Fruit fly (Drosophila melanogaster) whole organism, prepupa: ENCODE results near the gene CG45064.
A peak's percentile ranks its signal among the peaks of the same experiment; 100 is the strongest.

Source experiments
- CG10631 ChIP-seq: fragments of 200-800 bp; sonication (Bioruptor generic); optimal IDR thresholded peaks from 2 replicates; lab custom pipeline; 2016; ENCODE audit warnings: missing biosample characterization, missing genetic modification characterization
- CG11294 ChIP-seq: fragments of 200-800 bp; sonication (Bioruptor generic); IDR thresholded peaks from 2 replicates; pipeline ENCODE4 v1.3.6; 2022; ENCODE audit warnings: missing biosample characterization, missing genetic modification characterization
- CG15336 ChIP-seq: fragments of 200-800 bp; sonication (Bioruptor generic); IDR thresholded peaks from 2 replicates; pipeline ENCODE4 v1.3.6; 2022; ENCODE audit warnings: missing biosample characterization, missing genetic modification characterization
- CG1621 ChIP-seq: fragments of 200-800 bp; sonication (Bioruptor generic); optimal IDR thresholded peaks from 3 replicates; lab custom pipeline; 2018; ENCODE audit warnings: missing biosample characterization, mild to moderate bottlenecking, missing genetic modification characterization
- CG16779 ChIP-seq: fragments of 200-800 bp; sonication (Bioruptor generic); optimal IDR thresholded peaks from 3 replicates; lab custom pipeline; 2017; ENCODE audit warnings: missing biosample characterization, mild to moderate bottlenecking, missing genetic modification characterization
- CG32006 ChIP-seq: fragments of 200-800 bp; sonication (Bioruptor generic); optimal IDR thresholded peaks from 3 replicates; lab custom pipeline; 2017; ENCODE audit warnings: missing biosample characterization, mild to moderate bottlenecking, missing genetic modification characterization
- CG34406 ChIP-seq: fragments of 200-800 bp; sonication (Bioruptor generic); optimal IDR thresholded peaks from 3 replicates; lab custom pipeline; 2016; ENCODE audit warnings: missing biosample characterization, missing genetic modification characterization
- CG3919 ChIP-seq: fragments of 200-800 bp; sonication (Bioruptor generic); optimal IDR thresholded peaks from 3 replicates; lab custom pipeline; 2016; ENCODE audit warnings: missing biosample characterization, missing genetic modification characterization
- CG4318 ChIP-seq: fragments of 200-800 bp; sonication (Bioruptor generic); optimal IDR thresholded peaks from 3 replicates; lab custom pipeline; 2017; ENCODE audit warnings: missing biosample characterization, mild to moderate bottlenecking, missing genetic modification characterization
- CG6163 ChIP-seq: fragments of 200-800 bp; sonication (Bioruptor generic); IDR thresholded peaks from 3 replicates; pipeline ENCODE4 v1.3.6; 2022; ENCODE audit warnings: missing biosample characterization, missing genetic modification characterization
- CG6792 ChIP-seq: fragments of 200-800 bp; sonication (Bioruptor generic); optimal IDR thresholded peaks from 3 replicates; lab custom pipeline; 2016; ENCODE audit warnings: missing biosample characterization, missing genetic modification characterization
- CG7368 ChIP-seq: fragments of 200-800 bp; sonication (Bioruptor generic); optimal IDR thresholded peaks from 3 replicates; lab custom pipeline; 2016; ENCODE audit warnings: missing biosample characterization, missing genetic modification characterization
- CG8632 ChIP-seq: fragments of 200-800 bp; sonication (Bioruptor generic); optimal IDR thresholded peaks from 3 replicates; lab custom pipeline; 2016; ENCODE audit warnings: missing biosample characterization, missing genetic modification characterization
- Eip75B ChIP-seq: fragments of 200-800 bp; sonication (Bioruptor generic); optimal IDR thresholded peaks from 3 replicates; lab custom pipeline; 2016; ENCODE audit warnings: missing biosample characterization, missing genetic modification characterization
- Eip78C ChIP-seq: fragments of 200-800 bp; sonication (Bioruptor generic); peaks from one replicate; lab custom pipeline; 2016; ENCODE audit warnings: missing biosample characterization, missing genetic modification characterization
- Eip93F ChIP-seq: fragments of 200-800 bp; sonication (Bioruptor generic); optimal IDR thresholded peaks from 2 replicates; lab custom pipeline; 2016; ENCODE audit warnings: missing biosample characterization, mild to moderate bottlenecking, missing genetic modification characterization
- Ets21C ChIP-seq: fragments of 200-800 bp; sonication (Bioruptor generic); optimal IDR thresholded peaks from 3 replicates; lab custom pipeline; 2016; ENCODE audit warnings: missing biosample characterization, missing genetic modification characterization
- Ets96B ChIP-seq: fragments of 200-800 bp; optimal IDR thresholded peaks from 2 replicates; lab custom pipeline; 2019; ENCODE audit warnings: missing biosample characterization, mild to moderate bottlenecking, missing genetic modification characterization, moderate library complexity
- Gug ChIP-seq: fragments of 200-800 bp; sonication (Bioruptor generic); IDR thresholded peaks from 2 replicates; pipeline ENCODE4 v1.3.6; 2022; ENCODE audit warnings: missing biosample characterization, missing genetic modification characterization
- Hr39 ChIP-seq: fragments of 200-800 bp; sonication (Bioruptor generic); optimal IDR thresholded peaks from 2 replicates; lab custom pipeline; 2016; ENCODE audit warnings: missing biosample characterization, missing genetic modification characterization
- Met ChIP-seq: fragments of 200-800 bp; sonication (Bioruptor generic); optimal IDR thresholded peaks from 3 replicates; lab custom pipeline; 2016; ENCODE audit warnings: missing biosample characterization, missing genetic modification characterization
- OdsH ChIP-seq: fragments of 200-800 bp; sonication (Bioruptor generic); optimal IDR thresholded peaks from 3 replicates; lab custom pipeline; 2016; ENCODE audit warnings: missing biosample characterization, missing genetic modification characterization
- Smox ChIP-seq: fragments of 200-800 bp; sonication (Bioruptor generic); optimal IDR thresholded peaks from 3 replicates; lab custom pipeline; 2016; ENCODE audit warnings: missing biosample characterization, missing genetic modification characterization
- Sox14 ChIP-seq: fragments of 200-800 bp; sonication (Bioruptor generic); optimal IDR thresholded peaks from 3 replicates; lab custom pipeline; 2016; ENCODE audit warnings: missing biosample characterization, missing genetic modification characterization
- Sox15 ChIP-seq: fragments of 200-800 bp; sonication (Bioruptor generic); optimal IDR thresholded peaks from 3 replicates; lab custom pipeline; 2016; ENCODE audit warnings: missing biosample characterization, missing genetic modification characterization
- achi ChIP-seq: fragments of 200-800 bp; sonication (Bioruptor generic); optimal IDR thresholded peaks from 3 replicates; lab custom pipeline; 2016; ENCODE audit warnings: missing biosample characterization, missing genetic modification characterization
- acj6 ChIP-seq: fragments of 200-800 bp; sonication (Bioruptor generic); optimal IDR thresholded peaks from 3 replicates; lab custom pipeline; 2016; ENCODE audit warnings: missing biosample characterization, missing genetic modification characterization
- cyc ChIP-seq: fragments of 200-800 bp; sonication (Bioruptor generic); optimal IDR thresholded peaks from 3 replicates; lab custom pipeline; 2016; ENCODE audit warnings: missing biosample characterization, missing genetic modification characterization
- dsx ChIP-seq: fragments of 200-800 bp; optimal IDR thresholded peaks from 3 replicates; lab custom pipeline; 2019; ENCODE audit warnings: missing biosample characterization, mild to moderate bottlenecking, missing genetic modification characterization, moderate library complexity; ENCODE audit not compliant: poor library complexity, severe bottlenecking
- esn ChIP-seq: fragments of 200-800 bp; sonication (Bioruptor generic); optimal IDR thresholded peaks from 2 replicates; lab custom pipeline; 2016; ENCODE audit warnings: missing biosample characterization, mild to moderate bottlenecking, missing genetic modification characterization, moderate library complexity
- fd85E ChIP-seq: fragments of 200-800 bp; sonication (Bioruptor generic); optimal IDR thresholded peaks from 3 replicates; lab custom pipeline; 2016; ENCODE audit warnings: missing biosample characterization, missing genetic modification characterization
- fkh ChIP-seq: fragments of 200-800 bp; sonication (Bioruptor generic); optimal IDR thresholded peaks from 3 replicates; lab custom pipeline; 2017; ENCODE audit warnings: missing biosample characterization, mild to moderate bottlenecking, missing genetic modification characterization, moderate library complexity
- net ChIP-seq: fragments of 200-800 bp; sonication (Bioruptor generic); optimal IDR thresholded peaks from 3 replicates; lab custom pipeline; 2016; ENCODE audit warnings: missing biosample characterization, missing genetic modification characterization
- pdm3 ChIP-seq: fragments of 200-800 bp; sonication (Bioruptor generic); optimal IDR thresholded peaks from 3 replicates; lab custom pipeline; 2016; ENCODE audit warnings: missing biosample characterization, missing genetic modification characterization
- salr ChIP-seq, 2 experiments: fragments of 200-800 bp; sonication (Bioruptor generic); optimal IDR thresholded peaks; 3 replicates each; lab custom pipeline; 2016 to 2018; ENCODE audit warnings: missing biosample characterization in 2 of 2, missing genetic modification characterization in 2 of 2, mild to moderate bottlenecking in 1 of 2
- spab ChIP-seq: fragments of 200-800 bp; sonication (Bioruptor generic); optimal IDR thresholded peaks from 2 replicates; lab custom pipeline; 2017; ENCODE audit warnings: missing biosample characterization, mild to moderate bottlenecking, missing genetic modification characterization, missing genetic modification reagents
- svp ChIP-seq: fragments of 200-800 bp; sonication (Bioruptor generic); peaks from one replicate; lab custom pipeline; 2016; ENCODE audit warnings: missing biosample characterization, missing genetic modification characterization
- topi ChIP-seq: fragments of 200-800 bp; sonication (Bioruptor generic); optimal IDR thresholded peaks from 3 replicates; lab custom pipeline; 2016; ENCODE audit warnings: missing biosample characterization, missing genetic modification characterization
- vri ChIP-seq: fragments of 200-800 bp; sonication (Bioruptor generic); optimal IDR thresholded peaks from 3 replicates; lab custom pipeline; 2016; ENCODE audit warnings: missing biosample characterization, mild to moderate bottlenecking, missing genetic modification characterization

Gene CG45064

DNA sequence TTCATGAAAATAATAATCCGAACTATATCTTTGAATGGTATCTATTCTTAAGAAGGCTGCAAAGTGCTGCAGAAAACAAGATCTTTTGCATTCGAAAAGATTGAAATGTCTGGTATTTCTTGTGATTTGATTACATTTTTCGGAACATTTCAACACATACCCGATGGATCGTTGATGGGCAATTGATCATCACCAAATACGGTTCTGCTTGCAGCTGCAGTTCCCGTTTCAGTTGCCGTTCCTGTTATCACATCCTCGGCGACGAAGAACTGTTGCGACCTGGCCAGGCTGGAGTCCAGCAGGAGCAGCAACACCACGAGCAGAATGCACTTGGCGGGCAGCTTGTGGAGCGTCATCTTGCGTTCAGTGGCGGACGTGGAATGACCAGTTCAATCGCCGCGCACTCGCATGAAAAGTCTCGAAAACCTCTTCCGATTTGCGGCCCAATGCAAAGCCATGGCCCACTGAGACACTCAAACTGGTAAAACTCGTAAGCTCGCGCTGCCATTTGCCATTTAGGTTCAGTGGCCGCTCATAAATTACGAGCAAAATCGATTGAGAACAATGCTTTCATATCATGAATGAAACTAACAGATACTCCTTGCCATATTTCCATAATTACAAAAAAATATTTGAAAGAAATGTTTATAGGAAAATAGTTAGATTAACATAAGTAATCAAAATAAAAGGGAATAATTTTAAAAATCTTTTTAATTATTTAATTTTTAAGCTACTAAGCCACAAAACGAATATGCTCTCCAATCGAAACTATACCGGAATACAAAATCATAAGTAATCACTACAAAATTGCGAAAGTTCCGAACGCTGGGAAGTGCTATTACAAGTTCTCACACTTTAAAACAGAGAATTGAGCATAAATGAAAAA lies 28.3 kb upstream of the CG45064 start, which contains the start of gene CG14406 (continued):
- TF ChIP-seq CG1621 (tag; lab: Kevin White, UChicago), result no peak
- no peak for TF ChIP-seq Hr39 (GFP tag; lab: Kevin White, UChicago)
- TF ChIP-seq topi (GFP tag; lab: Kevin White, UChicago), result peak; percentile 32
- TF ChIP-seq dsx (GFP tag; lab: Kevin White, UChicago), result no peak
- TF ChIP-seq Eip93F (GFP tag; lab: Kevin White, UChicago), result no peak
- no peak for TF ChIP-seq acj6 (GFP tag; lab: Kevin White, UChicago)
- TF ChIP-seq spab, result no peak
- TF ChIP-seq CG11294 (GFP tag; lab: Robert Waterston, UW), result no peak; the same call in 1 of the 2 replicates
- TF ChIP-seq fkh (GFP tag; lab: Kevin White, UChicago), result no peak
- no peak for TF ChIP-seq Sox14 (GFP tag; lab: Kevin White, UChicago)
- no peak for TF ChIP-seq OdsH
- TF ChIP-seq CG7368 (GFP tag; lab: Kevin White, UChicago), result no peak
- peak; percentile 69 for TF ChIP-seq svp
- TF ChIP-seq fd85E (GFP tag; lab: Kevin White, UChicago), result no peak
- TF ChIP-seq CG4318 (GFP tag; lab: Kevin White, UChicago), result no peak
- peak; percentile 6 for TF ChIP-seq CG34406 (GFP tag; lab: Kevin White, UChicago)
- TF ChIP-seq Smox (GFP tag; lab: Kevin White, UChicago), result peak; percentile 28
- TF ChIP-seq CG8632, result peak; percentile 9
- 0 out of 2 replicates have a peak, but pooled peaks have one; percentile 10 for TF ChIP-seq Gug
- no peak for TF ChIP-seq Eip75B (GFP tag; lab: Kevin White, UChicago)
- no peak for TF ChIP-seq CG6792 (GFP tag; lab: Kevin White, UChicago)
- TF ChIP-seq Eip78C, result peak; percentile 58
- no peak for TF ChIP-seq CG10631 (GFP tag; lab: Kevin White, UChicago)
- TF ChIP-seq CG32006, result peak; percentile 4
- TF ChIP-seq achi (GFP tag; lab: Kevin White, UChicago), result no peak
- TF ChIP-seq CG16779, result no peak
- TF ChIP-seq cyc (GFP tag; lab: Kevin White, UChicago), result no peak
- TF ChIP-seq esn, result peak; percentile 13
- TF ChIP-seq CG3919, result peak; percentile 44

DNA sequence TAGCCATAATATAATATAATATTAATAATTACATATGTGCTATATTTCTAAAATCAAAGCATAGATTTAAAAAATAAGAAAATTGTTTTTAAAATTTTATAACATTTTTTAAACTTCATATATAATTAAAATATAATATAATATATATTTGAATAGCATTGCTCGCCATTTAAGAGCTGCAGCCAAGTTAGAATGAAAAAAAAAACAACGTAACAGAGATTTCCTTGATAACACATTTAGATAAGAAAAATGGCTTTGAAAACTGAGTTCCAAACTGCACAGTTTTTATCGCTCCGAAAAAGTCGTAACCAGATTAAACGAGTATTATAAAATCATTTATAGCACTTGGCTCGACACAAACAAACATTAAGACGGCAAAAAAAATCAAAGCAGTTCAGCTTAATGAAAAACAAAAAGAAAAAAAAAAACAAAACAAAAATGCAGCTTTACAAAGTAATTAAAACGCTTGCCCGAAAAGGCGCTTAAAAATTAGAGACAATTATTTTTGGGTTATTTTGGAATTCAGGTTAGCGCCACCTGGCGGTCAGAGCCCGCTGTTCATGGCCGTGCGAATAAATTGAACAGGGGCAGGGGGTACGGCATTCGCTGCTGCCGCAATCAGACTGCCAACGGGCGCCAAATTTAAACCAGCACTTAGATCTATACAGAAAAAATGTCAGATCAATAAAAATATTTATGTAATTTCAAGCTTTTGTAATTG lies 27.4 kb upstream of the CG45064 start, which contains the start of gene fiz:
TSS of gene fiz (minus strand) at position 51 of the 721 bp plus-strand sequence.
- 0 out of 3 replicates have a peak, but pooled peaks have one; percentile 25 for TF ChIP-seq CG6163 (GFP tag; lab: Robert Waterston, UW)
- no peak for TF ChIP-seq Eip93F (GFP tag; lab: Kevin White, UChicago)
- no peak for TF ChIP-seq salr (GFP tag; optimal IDR thresholded peaks at IDR 0.05; lab: Kevin White, UChicago)
- no peak for TF ChIP-seq CG1621 (tag; lab: Kevin White, UChicago)
- TF ChIP-seq Eip78C, result peak; percentile 6
- TF ChIP-seq vri (GFP tag; lab: Kevin White, UChicago), result peak; percentile 27
- 0 out of 2 replicates have a peak, but pooled peaks have one; percentile 30 for TF ChIP-seq CG15336
- peak; percentile 2 for TF ChIP-seq Hr39 (GFP tag; lab: Kevin White, UChicago)
- TF ChIP-seq, all 60 proteins: peak for 5

DNA sequence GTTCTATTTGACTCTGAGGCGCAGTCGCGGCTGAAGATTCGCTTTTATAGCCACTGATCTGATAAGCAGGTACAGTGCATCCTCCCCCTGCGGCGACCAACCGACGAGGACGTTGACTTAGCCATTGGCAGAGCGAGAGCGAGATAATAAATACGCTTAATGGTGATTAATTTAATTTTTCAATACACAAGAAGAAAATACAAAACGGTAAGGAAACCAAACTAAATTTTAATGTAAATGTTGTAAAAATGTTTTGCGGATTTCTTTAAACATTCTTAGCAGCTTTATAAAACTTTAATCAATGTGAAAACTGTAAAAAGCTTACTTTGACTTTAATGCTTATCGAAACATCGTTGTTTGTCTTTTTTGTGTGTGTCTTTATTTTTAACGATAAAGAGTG lies 26.7 kb upstream of the CG45064 start:
- TF ChIP-seq Ets96B, result no peak
- peak; percentile 21 for TF ChIP-seq CG32006
- peak; percentile 18 for TF ChIP-seq Met (GFP tag; lab: Kevin White, UChicago)
- TF ChIP-seq Ets21C (GFP tag; lab: Kevin White, UChicago), result no peak
- TF ChIP-seq Eip78C, result peak; percentile 57
- no peak for TF ChIP-seq pdm3 (GFP tag; lab: Kevin White, UChicago)
- TF ChIP-seq esn, result peak; percentile 13
- TF ChIP-seq net (GFP tag; lab: Kevin White, UChicago), result no peak
- TF ChIP-seq Sox15 (GFP tag; lab: Kevin White, UChicago), result no peak
- TF ChIP-seq svp, result peak; percentile 74
- no peak for TF ChIP-seq Gug
- no peak for TF ChIP-seq CG1621 (tag; lab: Kevin White, UChicago)
- TF ChIP-seq Hr39 (GFP tag; lab: Kevin White, UChicago), result peak; percentile 22
